Worm (Caenorhabditis elegans) whole organism, young adult: ENCODE measurements around the gene dhgd-1.

ENCODE experiments used
- B0019.2 ChIP-seq: fragments of 200-800 bp; sonication (Bioruptor generic); conservative IDR thresholded peaks from 2 replicates; pipeline ENCODE4 v1.3.6; 2022; ENCODE audit warnings: missing genetic modification reagents, missing genetic modification characterization, missing compliant biosample characterization
- B0035.1 ChIP-seq: sonication (generic microtip); optimal IDR thresholded peaks from 2 replicates; lab custom pipeline; 2016; ENCODE audit warnings: missing genetic modification characterization, mild to moderate bottlenecking, missing compliant biosample characterization, missing genotype, missing genetic modification reagents
- B0261.1 ChIP-seq: sonication (generic microtip); optimal IDR thresholded peaks from 2 replicates; lab custom pipeline; 2016; ENCODE audit warnings: mild to moderate bottlenecking, missing genetic modification characterization, moderate library complexity, missing compliant biosample characterization
- B0336.3 ChIP-seq: fragments of 200-800 bp; sonication (Bioruptor generic); IDR thresholded peaks from 2 replicates; pipeline ENCODE4 v1.3.6; 2022; ENCODE audit warnings: missing genetic modification characterization, missing compliant biosample characterization
- C06A6.2 ChIP-seq: fragments of 200-800 bp; sonication (Bioruptor generic); conservative IDR thresholded peaks from 2 replicates; pipeline ENCODE4 v1.3.6; 2022; ENCODE audit warnings: missing genetic modification characterization, missing compliant biosample characterization
- F33H1.4 ChIP-seq: fragments of 200-800 bp; sonication (Bioruptor generic); IDR thresholded peaks from 2 replicates; pipeline ENCODE4 v1.3.6; 2022; ENCODE audit warnings: missing genetic modification reagents, missing genetic modification characterization, missing compliant biosample characterization
- F37B4.10 ChIP-seq: fragments of 200-800 bp; sonication (Bioruptor generic); IDR thresholded peaks from 2 replicates; pipeline ENCODE4 v1.3.6; 2022; ENCODE audit warnings: missing genetic modification characterization, missing compliant biosample characterization
- F39B2.1 ChIP-seq: fragments of 200-800 bp; sonication (Bioruptor generic); IDR thresholded peaks from 2 replicates; pipeline ENCODE4 v1.3.6; 2022; ENCODE audit warnings: missing genetic modification reagents, missing genetic modification characterization, missing compliant biosample characterization
- T26A5.8 ChIP-seq: sonication (generic microtip); optimal IDR thresholded peaks from 2 replicates; lab custom pipeline; 2016; ENCODE audit warnings: missing genetic modification characterization, missing compliant biosample characterization
- Y53F4B.3 ChIP-seq: fragments of 200-800 bp; sonication (Bioruptor generic); IDR thresholded peaks from 2 replicates; pipeline ENCODE4 v1.3.6; 2022; ENCODE audit warnings: missing genetic modification reagents, missing genetic modification characterization, missing compliant biosample characterization
- Y53G8AR.9 ChIP-seq: fragments of 200-800 bp; sonication (Bioruptor generic); conservative IDR thresholded peaks from 2 replicates; pipeline ENCODE4 v1.3.6; 2022; ENCODE audit warnings: missing genetic modification reagents, missing genetic modification characterization, missing compliant biosample characterization
- Y56A3A.18 ChIP-seq: fragments of 200-800 bp; sonication (Bioruptor generic); IDR thresholded peaks from 2 replicates; pipeline ENCODE4 v1.3.6; 2022; ENCODE audit warnings: missing genetic modification reagents, missing genetic modification characterization, missing compliant biosample characterization
- akir-1 ChIP-seq: fragments of 200-800 bp; sonication (Bioruptor generic); optimal IDR thresholded peaks from 2 replicates; lab custom pipeline; 2018; ENCODE audit warnings: mild to moderate bottlenecking, missing genetic modification characterization, moderate library complexity, missing compliant biosample characterization
- ama-1 ChIP-seq, 3 experiments: fragments of 150-350 bp in 1 of 3; sonication (generic microtip) in 2 of 3; optimal IDR thresholded peaks; 2 replicates each; lab custom pipeline; 2014 to 2018; ENCODE audit warnings: missing biosample characterization in 2 of 3, missing genetic modification characterization in 2 of 3, missing genetic modification reagents in 2 of 3
- aptf-2 ChIP-seq: fragments of 200-800 bp; sonication (Bioruptor generic); conservative IDR thresholded peaks from 2 replicates; pipeline ENCODE4 v1.3.6; 2022; ENCODE audit warnings: missing genetic modification reagents, missing genetic modification characterization, missing compliant biosample characterization
- ccch-3 ChIP-seq: fragments of 200-800 bp; sonication (Bioruptor generic); optimal IDR thresholded peaks from 2 replicates; lab custom pipeline; 2018; ENCODE audit warnings: mild to moderate bottlenecking, missing genetic modification characterization, missing compliant biosample characterization
- cebp-1 ChIP-seq, 2 experiments: fragments of 200-800 bp in 1 of 2; sonication (Bioruptor generic) in 1 of 2; sonication (generic microtip) in 1 of 2; IDR thresholded peaks in 1 of 2; optimal IDR thresholded peaks in 1 of 2; 2 replicates each; pipeline versions ENCODE4 v1.3.6 to Lab custom; 2017 to 2022; ENCODE audit warnings: missing compliant biosample characterization in 2 of 2, missing genetic modification characterization in 2 of 2, mild to moderate bottlenecking in 1 of 2, missing genetic modification reagents in 1 of 2, moderate library complexity in 1 of 2
- ceh-27 ChIP-seq: fragments of 200-800 bp; sonication (Bioruptor generic); optimal IDR thresholded peaks from 2 replicates; lab custom pipeline; 2018; ENCODE audit warnings: mild to moderate bottlenecking, missing genetic modification characterization, moderate library complexity, missing compliant biosample characterization
- ceh-91 ChIP-seq: fragments of 200-800 bp; sonication (Bioruptor generic); IDR thresholded peaks from 2 replicates; pipeline ENCODE4 v1.3.6; 2022; ENCODE audit warnings: missing genetic modification reagents, missing genetic modification characterization, missing compliant biosample characterization
- dpff-1 ChIP-seq: sonication (generic microtip); optimal IDR thresholded peaks from 2 replicates; lab custom pipeline; 2017; ENCODE audit warnings: mild to moderate bottlenecking, missing genetic modification characterization, missing compliant biosample characterization
- dpl-1 ChIP-seq: fragments of 150-350 bp; optimal IDR thresholded peaks from 2 replicates; lab custom pipeline; 2014; ENCODE audit warnings: missing biosample characterization, missing genetic modification reagents, missing genetic modification characterization
- egl-18 ChIP-seq: fragments of 200-800 bp; sonication (Bioruptor generic); IDR thresholded peaks from 2 replicates; pipeline ENCODE4 v1.3.6; 2022; ENCODE audit warnings: missing genetic modification reagents, missing genetic modification characterization, missing compliant biosample characterization
- egl-44 ChIP-seq: fragments of 200-800 bp; sonication (Bioruptor generic); IDR thresholded peaks from 2 replicates; pipeline ENCODE4 v1.3.6; 2022; ENCODE audit warnings: missing genetic modification reagents, missing genetic modification characterization, missing compliant biosample characterization
- hlh-12 ChIP-seq: sonication (generic microtip); optimal IDR thresholded peaks from 2 replicates; lab custom pipeline; 2016; ENCODE audit warnings: missing genetic modification characterization, missing compliant biosample characterization
- hmg-20 ChIP-seq: fragments of 200-800 bp; sonication (Bioruptor generic); IDR thresholded peaks from 2 replicates; pipeline ENCODE4 v1.3.6; 2022; ENCODE audit warnings: missing genetic modification reagents, missing genetic modification characterization, missing compliant biosample characterization
- let-526 ChIP-seq: fragments of 200-800 bp; sonication (Bioruptor generic); IDR thresholded peaks from 2 replicates; pipeline ENCODE4 v1.3.6; 2022; ENCODE audit warnings: missing genetic modification reagents, missing genetic modification characterization, missing compliant biosample characterization
- lin-26 ChIP-seq: fragments of 200-800 bp; sonication (Bioruptor generic); IDR thresholded peaks from 2 replicates; pipeline ENCODE4 v1.3.6; 2022; ENCODE audit warnings: missing genetic modification reagents, missing genetic modification characterization, missing compliant biosample characterization
- lin-40 ChIP-seq: sonication (generic microtip); optimal IDR thresholded peaks from 2 replicates; lab custom pipeline; 2016; ENCODE audit warnings: missing genetic modification characterization, mild to moderate bottlenecking, missing compliant biosample characterization, missing genotype, missing genetic modification reagents
- madf-8 ChIP-seq: fragments of 200-800 bp; sonication (Bioruptor generic); conservative IDR thresholded peaks from 2 replicates; pipeline ENCODE4 v1.3.6; 2022; ENCODE audit warnings: missing genetic modification reagents, missing genetic modification characterization, missing compliant biosample characterization
- mel-28 ChIP-seq: sonication (generic microtip); optimal IDR thresholded peaks from 2 replicates; lab custom pipeline; 2016; ENCODE audit warnings: borderline replicate concordance, mild to moderate bottlenecking, missing genetic modification characterization, missing compliant biosample characterization
- mes-4 ChIP-seq: sonication (generic microtip); optimal IDR thresholded peaks from 2 replicates; lab custom pipeline; 2016; ENCODE audit warnings: missing genotype, missing genetic modification characterization, missing compliant biosample characterization
- nhr-90 ChIP-seq: sonication (generic microtip); optimal IDR thresholded peaks from 2 replicates; lab custom pipeline; 2016; ENCODE audit warnings: missing genotype, mild to moderate bottlenecking, missing genetic modification characterization, missing compliant biosample characterization
- pbrm-1 ChIP-seq: fragments of 200-800 bp; sonication (Bioruptor generic); IDR thresholded peaks from 2 replicates; pipeline ENCODE4 v1.3.6; 2022; ENCODE audit warnings: missing genetic modification reagents, missing genetic modification characterization, missing compliant biosample characterization
- rec-8 ChIP-seq, 2 experiments: sonication (generic microtip); optimal IDR thresholded peaks; 2 replicates each; lab custom pipeline; 2016; ENCODE audit warnings: mild to moderate bottlenecking in 2 of 2, missing genetic modification characterization in 2 of 2, missing genetic modification reagents in 2 of 2, missing genotype in 2 of 2, missing biosample characterization in 1 of 2, missing compliant biosample characterization in 1 of 2, moderate library complexity in 1 of 2
- repo-1 ChIP-seq: sonication (generic microtip); optimal IDR thresholded peaks from 2 replicates; lab custom pipeline; 2017; ENCODE audit warnings: mild to moderate bottlenecking, missing genetic modification characterization, missing compliant biosample characterization
- sea-2 ChIP-seq: fragments of 200-800 bp; sonication (Bioruptor generic); IDR thresholded peaks from 2 replicates; pipeline ENCODE4 v1.3.6; 2022; ENCODE audit warnings: missing genetic modification characterization, missing compliant biosample characterization
- snpc-1.3 ChIP-seq: sonication (generic microtip); optimal IDR thresholded peaks from 2 replicates; lab custom pipeline; 2017; ENCODE audit warnings: missing genetic modification characterization, mild to moderate bottlenecking, missing compliant biosample characterization, antibody characterized with exemption, moderate library complexity, missing genotype, missing genetic modification reagents; ENCODE audit not compliant: insufficient read depth
- snpc-3.4 ChIP-seq: sonication (generic microtip); optimal IDR thresholded peaks from 2 replicates; lab custom pipeline; 2017; ENCODE audit warnings: missing genetic modification characterization, mild to moderate bottlenecking, missing compliant biosample characterization, antibody characterized with exemption, moderate library complexity, missing genotype, missing genetic modification reagents
- tbp1 ChIP-seq: fragments of 200-800 bp; sonication (Bioruptor generic); optimal IDR thresholded peaks from 2 replicates; lab custom pipeline; 2018; ENCODE audit warnings: mild to moderate bottlenecking, missing genetic modification characterization, missing compliant biosample characterization
- tlf-1 ChIP-seq: fragments of 200-800 bp; sonication (Bioruptor generic); optimal IDR thresholded peaks from 2 replicates; lab custom pipeline; 2018; ENCODE audit warnings: mild to moderate bottlenecking, missing genetic modification characterization, missing compliant biosample characterization
- unc-130 ChIP-seq: sonication (generic microtip); optimal IDR thresholded peaks from 2 replicates; lab custom pipeline; 2016; ENCODE audit warnings: missing genetic modification reagents, missing genetic modification characterization, missing compliant biosample characterization
- unc-62 ChIP-seq: fragments of 150-350 bp; optimal IDR thresholded peaks from 2 replicates; lab custom pipeline; 2014; ENCODE audit warnings: missing biosample characterization, missing genetic modification reagents, missing genetic modification characterization
- zfh-2 ChIP-seq: fragments of 200-800 bp; sonication (Bioruptor generic); conservative IDR thresholded peaks from 2 replicates; pipeline ENCODE4 v1.3.6; 2022; ENCODE audit warnings: missing genetic modification reagents, missing genetic modification characterization, missing compliant biosample characterization
- zim-3 ChIP-seq: sonication (generic microtip); optimal IDR thresholded peaks from 2 replicates; lab custom pipeline; 2017; ENCODE audit warnings: mild to moderate bottlenecking, missing genetic modification characterization, moderate library complexity, missing compliant biosample characterization
- ztf-18 ChIP-seq: sonication (generic microtip); optimal IDR thresholded peaks from 2 replicates; lab custom pipeline; 2016; ENCODE audit warnings: missing genotype, mild to moderate bottlenecking, missing genetic modification characterization, missing compliant biosample characterization
- ztf-25 ChIP-seq: fragments of 200-800 bp; sonication (Bioruptor generic); IDR thresholded peaks from 2 replicates; pipeline ENCODE4 v1.3.6; 2022; ENCODE audit warnings: missing genetic modification reagents, missing genetic modification characterization, missing compliant biosample characterization
- ztf-26 ChIP-seq: sonication (generic microtip); optimal IDR thresholded peaks from 2 replicates; lab custom pipeline; 2017; ENCODE audit warnings: missing genetic modification characterization, missing compliant biosample characterization

The dhgd-1 gene

DNA sequence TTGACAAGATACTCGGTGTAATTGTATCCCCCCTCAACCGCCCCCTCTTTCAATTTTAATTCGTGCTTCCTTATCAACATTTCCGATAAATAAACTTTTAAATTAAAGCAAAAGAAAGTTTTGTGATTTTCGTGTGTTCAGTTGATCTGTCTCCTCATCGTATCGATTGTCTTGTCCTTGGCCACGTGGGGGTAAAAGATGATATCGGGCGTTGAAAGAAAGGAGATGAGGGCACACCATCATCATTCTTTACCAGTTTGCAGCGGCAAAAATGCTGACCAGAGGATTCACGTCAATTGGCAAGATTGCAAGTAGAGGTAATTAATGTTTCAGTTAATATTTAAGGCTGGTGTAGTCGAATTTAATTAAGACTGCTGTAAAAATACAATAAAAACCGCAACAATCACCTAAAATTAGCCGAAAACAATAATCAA, 4.6 kb downstream of the dhgd-1 start, which contains the start of gene F54D5.7 (continued):
- TF ChIP-seq sea-2 (GFP tag; lab: Robert Waterston, UW) (no peak), tlf-1 (GFP tag; lab: Kevin White, UChicago) (peak; percentile 84), F37B4.10 (GFP tag; lab: Robert Waterston, UW) (no peak), Y56A3A.18 (GFP tag; lab: Robert Waterston, UW) (peak; percentile 77; the same call in 1 of the 2 replicates), snpc-3.4 (tag; lab: Kevin White, UChicago) (peak; percentile 70), dpl-1 (GFP tag; lab: Kevin White, UChicago) (no peak), B0019.2 (no peak), snpc-1.3 (no peak), ztf-26 (tag; lab: Kevin White, UChicago) (peak; percentile 73), repo-1 (peak; percentile 81), ztf-18 (tag; lab: Kevin White, UChicago) (peak; percentile 57), madf-8 (GFP tag; lab: Robert Waterston, UW) (no peak), cebp-1 (GFP tag; IDR thresholded peaks at IDR 0.05; lab: Robert Waterston, UW) (peak; percentile 15; the same call in 1 of the 2 replicates), cebp-1 (tag; optimal IDR thresholded peaks at IDR 0.05; lab: Kevin White, UChicago) (peak; percentile 73), zim-3 (peak; percentile 34), ceh-27 (GFP tag; lab: Kevin White, UChicago) (peak; percentile 42), hlh-12 (tag; lab: Kevin White, UChicago) (no peak), ccch-3 (GFP tag; lab: Kevin White, UChicago) (no peak), let-526 (0 out of 2 replicates have a peak, but pooled peaks have one; percentile 17), lin-26 (GFP tag; lab: Robert Waterston, UW) (no peak), aptf-2 (GFP tag; lab: Robert Waterston, UW) (0 out of 2 replicates have a peak, but pooled peaks have one; percentile 29), ztf-25 (GFP tag; lab: Robert Waterston, UW) (no peak), mes-4 (no peak), hmg-20 (GFP tag; lab: Robert Waterston, UW) (peak; percentile 65), egl-18 (no peak), lin-40 (tag; lab: Kevin White, UChicago) (peak; percentile 21), B0035.1 (peak; percentile 62), F39B2.1 (no peak), ama-1 (optimal IDR thresholded peaks at IDR 0.05; lab: Kevin White, UChicago) (peak; percentile 98), ama-1 (GFP tag; optimal IDR thresholded peaks at IDR 0.05; lab: Kevin White, UChicago) (no peak), F33H1.4 (GFP tag; lab: Robert Waterston, UW) (peak; percentile 40; the same call in 1 of the 2 replicates), T26A5.8 (tag; lab: Kevin White, UChicago) (no peak), nhr-90 (tag; lab: Kevin White, UChicago) (peak; percentile 34), ceh-91 (GFP tag; lab: Robert Waterston, UW) (no peak), C06A6.2 (GFP tag; lab: Robert Waterston, UW) (0 out of 2 replicates have a peak, but pooled peaks have one; percentile 51), rec-8 (tag; optimal IDR thresholded peaks at IDR 0.05; lab: Kevin White, UChicago) (no peak), B0336.3 (GFP tag; lab: Robert Waterston, UW) (peak; percentile 91), mel-28 (tag; lab: Kevin White, UChicago) (peak; percentile 26), dpff-1 (tag; lab: Kevin White, UChicago) (peak; percentile 47), tbp1 (peak; percentile 60), akir-1 (GFP tag; lab: Kevin White, UChicago) (no peak), B0261.1 (tag; lab: Kevin White, UChicago) (peak; percentile 11), pbrm-1 (GFP tag; lab: Robert Waterston, UW) (peak; percentile 65; the same call in 1 of the 2 replicates), unc-62 (GFP tag; lab: Kevin White, UChicago) (no peak), zfh-2 (GFP tag; lab: Robert Waterston, UW) (0 out of 2 replicates have a peak, but pooled peaks have one; percentile 9), unc-130 (GFP tag; lab: Kevin White, UChicago) (no peak), Y53F4B.3 (GFP tag; lab: Robert Waterston, UW) (no peak), Y53G8AR.9 (GFP tag; lab: Robert Waterston, UW) (peak; percentile 88), egl-44 (no peak)
